Worm (Caenorhabditis elegans) whole organism, L3 larva: Measurements from ENCODE around the gene bra-1.

ENCODE experiments used
- R02D3.7 ChIP-seq: fragments of 150-350 bp; optimal IDR thresholded peaks from 2 replicates; lab custom pipeline; 2014; ENCODE audit warnings: missing biosample characterization, missing genetic modification characterization
- ama-1 ChIP-seq: fragments of 150-350 bp; optimal IDR thresholded peaks from 2 replicates; lab custom pipeline; 2018
- ceh-16 ChIP-seq: sonication (generic microtip); optimal IDR thresholded peaks from 2 replicates; lab custom pipeline; 2017; ENCODE audit warnings: missing biosample characterization, missing genetic modification characterization
- ceh-28 ChIP-seq: fragments of 150-350 bp; optimal IDR thresholded peaks from 2 replicates; lab custom pipeline; 2014; ENCODE audit warnings: missing biosample characterization, missing genetic modification reagents, missing genetic modification characterization
- ceh-9 ChIP-seq: sonication (generic microtip); optimal IDR thresholded peaks from 2 replicates; lab custom pipeline; 2018; ENCODE audit warnings: missing biosample characterization, missing genetic modification characterization
- daf-12 ChIP-seq: fragments of 150-350 bp; optimal IDR thresholded peaks from 2 replicates; lab custom pipeline; 2014; ENCODE audit warnings: missing biosample characterization, missing genetic modification reagents, missing genetic modification characterization
- egl-5 ChIP-seq: fragments of 150-350 bp; optimal IDR thresholded peaks from 2 replicates; lab custom pipeline; 2017; ENCODE audit warnings: missing biosample characterization, missing genetic modification reagents, missing genetic modification characterization, inconsistent platforms
- elt-2 ChIP-seq: sonication (generic microtip); optimal IDR thresholded peaks from 2 replicates; lab custom pipeline; 2016; ENCODE audit warnings: missing genetic modification reagents, mild to moderate bottlenecking, missing genetic modification characterization, missing compliant biosample characterization
- elt-3 ChIP-seq, 3 experiments: fragments of 150-350 bp in 1 of 3; sonication (generic microtip) in 2 of 3; optimal IDR thresholded peaks; 2 replicates in 2 of 3; 4 replicates in 1 of 3; lab custom pipeline; 2014 to 2017; ENCODE audit warnings: missing biosample characterization in 3 of 3, missing genetic modification characterization in 3 of 3
- eor-1 ChIP-seq, 2 experiments: fragments of 150-350 bp; optimal IDR thresholded peaks; 2 replicates each; lab custom pipeline; 2014 to 2018; ENCODE audit warnings: missing biosample characterization in 2 of 2, missing genetic modification characterization in 2 of 2
- hmg-11 ChIP-seq: sonication (generic microtip); optimal IDR thresholded peaks from 2 replicates; lab custom pipeline; 2016; ENCODE audit warnings: missing genetic modification characterization, missing compliant biosample characterization
- jun-1 ChIP-seq: fragments of 150-350 bp; optimal IDR thresholded peaks from 2 replicates; lab custom pipeline; 2014; ENCODE audit warnings: missing biosample characterization, missing genetic modification reagents, missing genetic modification characterization
- lin-15B ChIP-seq: fragments of 150-350 bp; optimal IDR thresholded peaks from 2 replicates; lab custom pipeline; 2014; ENCODE audit warnings: missing biosample characterization, missing genetic modification characterization
- lin-39 ChIP-seq: fragments of 150-350 bp; optimal IDR thresholded peaks from 2 replicates; lab custom pipeline; 2018; ENCODE audit warnings: missing biosample characterization, missing genetic modification reagents, missing genetic modification characterization
- lsy-12 ChIP-seq: sonication (generic microtip); optimal IDR thresholded peaks from 2 replicates; lab custom pipeline; 2016; ENCODE audit warnings: mild to moderate bottlenecking, missing genetic modification characterization, missing compliant biosample characterization
- mdl-1 ChIP-seq: fragments of 150-350 bp; optimal IDR thresholded peaks from 2 replicates; lab custom pipeline; 2014; ENCODE audit warnings: missing biosample characterization, missing genetic modification characterization
- mml-1 ChIP-seq: fragments of 150-350 bp; sonication (generic microtip); optimal IDR thresholded peaks from 3 replicates; lab custom pipeline; 2014; ENCODE audit warnings: missing biosample characterization, missing genetic modification characterization
- nfya-1 ChIP-seq: sonication (generic microtip); optimal IDR thresholded peaks from 2 replicates; lab custom pipeline; 2017; ENCODE audit warnings: missing genetic modification characterization, mild to moderate bottlenecking, missing compliant biosample characterization, antibody characterized with exemption, moderate library complexity; ENCODE audit not compliant: insufficient read depth
- nhr-11 ChIP-seq: fragments of 150-350 bp; optimal IDR thresholded peaks from 2 replicates; lab custom pipeline; 2014; ENCODE audit warnings: missing biosample characterization, missing genetic modification characterization
- nhr-12 ChIP-seq: fragments of 150-350 bp; optimal IDR thresholded peaks from 2 replicates; lab custom pipeline; 2014; ENCODE audit warnings: missing biosample characterization, missing genetic modification characterization
- nhr-23 ChIP-seq: fragments of 150-350 bp; optimal IDR thresholded peaks from 2 replicates; lab custom pipeline; 2014; ENCODE audit warnings: missing biosample characterization, missing genetic modification reagents, missing genetic modification characterization
- nhr-237 ChIP-seq: fragments of 150-350 bp; optimal IDR thresholded peaks from 2 replicates; lab custom pipeline; 2014; ENCODE audit warnings: missing biosample characterization, missing genetic modification characterization
- nhr-25 ChIP-seq: sonication (generic microtip); optimal IDR thresholded peaks from 2 replicates; lab custom pipeline; 2017; ENCODE audit warnings: missing biosample characterization, missing genetic modification characterization
- nhr-28 ChIP-seq: fragments of 150-350 bp; optimal IDR thresholded peaks from 2 replicates; lab custom pipeline; 2014; ENCODE audit warnings: missing biosample characterization, missing genetic modification characterization
- nhr-43 ChIP-seq: sonication (generic microtip); optimal IDR thresholded peaks from 2 replicates; lab custom pipeline; 2016; ENCODE audit warnings: mild to moderate bottlenecking, missing genetic modification characterization, missing compliant biosample characterization; ENCODE audit not compliant: poor library complexity, severe bottlenecking
- nhr-76 ChIP-seq: fragments of 150-350 bp; sonication (generic microtip); optimal IDR thresholded peaks from 5 replicates; lab custom pipeline; 2014; ENCODE audit warnings: missing biosample characterization, missing genetic modification characterization
- pha-4 ChIP-seq: fragments of 150-350 bp; optimal IDR thresholded peaks from 2 replicates; lab custom pipeline; 2014; ENCODE audit warnings: missing biosample characterization, missing genetic modification reagents, missing genetic modification characterization
- pqm-1 ChIP-seq: fragments of 150-350 bp; optimal IDR thresholded peaks from 2 replicates; lab custom pipeline; 2017; ENCODE audit warnings: missing biosample characterization, missing genetic modification characterization, inconsistent platforms
- sea-2 ChIP-seq: fragments of 150-350 bp; sonication (generic microtip); optimal IDR thresholded peaks from 4 replicates; lab custom pipeline; 2014; ENCODE audit warnings: missing biosample characterization, missing genetic modification reagents, missing genetic modification characterization
- skn-1 ChIP-seq: fragments of 150-350 bp; optimal IDR thresholded peaks from 2 replicates; lab custom pipeline; 2014; ENCODE audit warnings: missing biosample characterization, missing genetic modification characterization
- tbx-2 ChIP-seq: sonication (generic microtip); optimal IDR thresholded peaks from 2 replicates; lab custom pipeline; 2016; ENCODE audit warnings: mild to moderate bottlenecking, missing genetic modification characterization, missing compliant biosample characterization
- unc-39 ChIP-seq: sonication (generic microtip); optimal IDR thresholded peaks from 4 replicates; lab custom pipeline; 2017; ENCODE audit warnings: missing biosample characterization, missing genetic modification characterization
- zag-1 ChIP-seq: fragments of 150-350 bp; optimal IDR thresholded peaks from 2 replicates; lab custom pipeline; 2014; ENCODE audit warnings: missing biosample characterization, missing genetic modification characterization
- ztf-11 ChIP-seq: fragments of 150-350 bp; optimal IDR thresholded peaks from 2 replicates; lab custom pipeline; 2014; ENCODE audit warnings: missing biosample characterization, missing genetic modification characterization

bra-1 gene

ce11 chrX:13550890-13551289 lies 47.4 kb upstream of the bra-1 start, which contains the start of gene odr-1:
TSS of gene odr-1 (minus strand) at chrX:13550990.
- TF ChIP-seq lin-15B (tag; lab: Kevin White, UChicago) (no peak), pqm-1 (tag; lab: Kevin White, UChicago) (no peak), ama-1 (lab: Kevin White, UChicago) (no peak), unc-39 (tag; lab: Kevin White, UChicago) (no peak), lsy-12 (no peak), nhr-23 (no peak), sea-2 (GFP tag; lab: Kevin White, UChicago) (no peak), mml-1 (no peak), tbx-2 (tag; lab: Kevin White, UChicago) (no peak), lin-39 (tag; lab: Kevin White, UChicago) (no peak), nhr-11 (no peak), daf-12 (no peak), ztf-11 (tag; lab: Kevin White, UChicago) (no peak), R02D3.7 (tag; lab: Kevin White, UChicago) (no peak), zag-1 (tag; lab: Kevin White, UChicago) (no peak), skn-1 (tag; lab: Kevin White, UChicago) (no peak)

- TF ChIP-seq nhr-23 (no peak), ceh-9 (no peak), pqm-1 (tag; lab: Kevin White, UChicago) (no peak), lin-39 (tag; lab: Kevin White, UChicago) (peak; percentile 14), lin-15B (tag; lab: Kevin White, UChicago) (no peak), nhr-237 (no peak), jun-1 (tag; lab: Kevin White, UChicago) (no peak), tbx-2 (tag; lab: Kevin White, UChicago) (no peak), nfya-1 (peak; percentile 8), ztf-11 (tag; lab: Kevin White, UChicago) (no peak), ceh-28 (tag; lab: Kevin White, UChicago) (no peak), skn-1 (tag; lab: Kevin White, UChicago) (no peak), egl-5 (no peak), nhr-11 (peak; percentile 41), elt-3 (tag; optimal IDR thresholded peaks at IDR 0.05; lab: Kevin White, UChicago) (no peak), elt-2 (tag; lab: Kevin White, UChicago) (no peak)
Observed at ce11 chrX:13555098-13555497, 43.2 kb upstream of the bra-1 start.

- TF ChIP-seq unc-39 (tag; lab: Kevin White, UChicago) (no peak), nhr-76 (tag; lab: Kevin White, UChicago) (no peak), nhr-43 (no peak), skn-1 (tag; lab: Kevin White, UChicago) (no peak), eor-1 (tag; optimal IDR thresholded peaks at IDR 0.05; lab: Kevin White, UChicago) (no peak), ztf-11 (tag; lab: Kevin White, UChicago) (no peak), nhr-12 (tag; lab: Kevin White, UChicago) (no peak), elt-2 (tag; lab: Kevin White, UChicago) (no peak)
Observed at ce11 chrX:13556066-13556465, 42.2 kb upstream of the bra-1 start, which contains the start of gene glb-20. TSS of gene glb-20 (minus strand) at chrX:13556166.

- TF ChIP-seq mml-1, result no peak
- no peak for TF ChIP-seq eor-1 (tag; optimal IDR thresholded peaks at IDR 0.05; lab: Kevin White, UChicago)
- peak; percentile 2 for TF ChIP-seq lin-39 (tag; lab: Kevin White, UChicago)
Observed at ce11 chrX:13558667-13559066, 39.6 kb upstream of the bra-1 start.

ce11 chrX:13561954-13562353 lies 36.3 kb upstream of the bra-1 start:
- no peak for TF ChIP-seq nhr-237
- TF ChIP-seq ceh-16 (tag; lab: Kevin White, UChicago), result no peak
- TF ChIP-seq nhr-76 (tag; lab: Kevin White, UChicago), result no peak
- no peak for TF ChIP-seq nhr-25 (tag; lab: Kevin White, UChicago)
- no peak for TF ChIP-seq mdl-1 (tag; lab: Kevin White, UChicago)
- no peak for TF ChIP-seq jun-1 (tag; lab: Kevin White, UChicago)
- no peak for TF ChIP-seq unc-39 (tag; lab: Kevin White, UChicago)

ce11 chrX:13566436-13566835 lies 31.8 kb upstream of the bra-1 start, which contains the start of gene R01E6.2:
TSS of gene R01E6.2 (minus strand) at chrX:13566536.
- TF ChIP-seq elt-3 (tag; optimal IDR thresholded peaks at IDR 0.05; lab: Kevin White, UChicago) (no peak), lsy-12 (no peak), nhr-28 (no peak), hmg-11 (tag; lab: Kevin White, UChicago) (no peak), pha-4 (tag; lab: Kevin White, UChicago) (no peak), lin-15B (tag; lab: Kevin White, UChicago) (no peak), eor-1 (tag; optimal IDR thresholded peaks at IDR 0.05; lab: Kevin White, UChicago) (no peak), nhr-43 (no peak), ceh-28 (tag; lab: Kevin White, UChicago) (no peak), sea-2 (GFP tag; lab: Kevin White, UChicago) (no peak)
